Worm (Caenorhabditis elegans): Measurements from ENCODE around the gene F56D5.3.

F56D5.3 gene

DNA sequence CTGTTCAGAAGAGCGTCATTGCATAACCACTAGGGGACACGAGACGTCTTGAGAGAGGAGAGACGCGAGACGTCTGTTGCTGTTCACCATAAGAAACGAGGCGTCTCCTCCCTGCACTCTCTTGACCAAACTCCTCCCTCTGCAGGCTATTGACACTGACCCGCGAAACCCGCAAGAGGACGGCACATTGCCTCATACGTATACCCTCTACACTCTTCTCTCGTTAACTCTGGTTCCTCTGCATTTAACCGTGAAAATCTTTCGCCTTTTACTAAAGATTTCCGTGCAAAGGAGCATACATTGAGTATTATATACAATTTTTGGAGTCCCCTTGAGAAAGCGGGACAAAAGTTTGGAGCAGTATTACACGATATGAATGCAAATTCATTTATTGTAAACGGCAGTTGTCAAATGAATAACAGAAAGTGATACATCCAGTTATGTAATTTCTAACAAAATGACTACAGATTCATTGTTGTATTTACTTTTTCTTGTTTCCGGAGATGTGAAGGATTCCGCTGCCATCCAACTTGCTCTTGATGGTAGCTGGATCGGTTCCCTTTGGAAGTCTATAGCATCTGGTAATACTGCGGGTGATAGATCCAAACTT lies 47.1 kb downstream of the F56D5.3 start (continued):
- TF ChIP-seq zip-2 (tag; optimal IDR thresholded peaks at IDR 0.05) (peak; percentile 74), nhr-76 (tag; optimal IDR thresholded peaks at IDR 0.05) (no peak), ceh-32 (tag; optimal IDR thresholded peaks at IDR 0.05; ENCODE audit: poor library complexity) (peak; percentile 53), lim-7 (GFP tag; IDR thresholded peaks at IDR 0.05) (peak; percentile 60; the same call in 1 of the 2 replicates), jun-1 (tag; optimal IDR thresholded peaks at IDR 0.05) (peak; percentile 85), daf-16 (GFP tag; optimal IDR thresholded peaks at IDR 0.05) (peak; percentile 35 to 87), daf-16 (tag; optimal IDR thresholded peaks at IDR 0.05) (peak; percentile 98), ZK337.2 (GFP tag; IDR thresholded peaks at IDR 0.05) (0 out of 2 replicates have a peak, but pooled peaks have one; percentile 33), egl-27 (tag; optimal IDR thresholded peaks at IDR 0.05) (no peak), madf-5 (GFP tag; IDR thresholded peaks at IDR 0.05) (no peak), ceh-82 (tag; optimal IDR thresholded peaks at IDR 0.05) (no peak), hlh-11 (tag; optimal IDR thresholded peaks at IDR 0.05) (peak; percentile 92), daf-8 (GFP tag; IDR thresholded peaks at IDR 0.05) (no peak), dmd-9 (GFP tag; IDR thresholded peaks at IDR 0.05) (no peak), F44E2.7 (GFP tag; IDR thresholded peaks at IDR 0.05) (no peak), mxl-2 (GFP tag; conservative IDR thresholded peaks at IDR 0.05) (no peak), ztf-7 (tag; optimal IDR thresholded peaks at IDR 0.05) (peak; percentile 63), mdt-29 (GFP tag; IDR thresholded peaks at IDR 0.05) (peak; percentile 67; the same call in 1 of the 2 replicates), spr-1 (tag; optimal IDR thresholded peaks at IDR 0.05) (peak; percentile 81), snpc-1.2 (GFP tag; IDR thresholded peaks at IDR 0.05) (peak; percentile 94), zfp-2 (tag; optimal IDR thresholded peaks at IDR 0.05) (peak; percentile 56), nhr-11 (tag; optimal IDR thresholded peaks at IDR 0.05) (peak; percentile 92), nhr-102 (tag; optimal IDR thresholded peaks at IDR 0.05) (peak; percentile 87), ztf-11 (tag; optimal IDR thresholded peaks at IDR 0.05) (no peak), duxl-1 (tag; optimal IDR thresholded peaks at IDR 0.05; ENCODE audit: poor library complexity) (peak; percentile 84), daf-19 (GFP tag; conservative IDR thresholded peaks at IDR 0.05) (peak; percentile 72; the same call in 1 of the 2 replicates), nhr-25 (tag; optimal IDR thresholded peaks at IDR 0.05; ENCODE audit: borderline replicate concordance, insufficient read depth) (peak; percentile 95), ceh-28 (tag; optimal IDR thresholded peaks at IDR 0.05) (no peak), rbr-2 (tag; optimal IDR thresholded peaks at IDR 0.05) (peak; percentile 95), mxl-3 (GFP tag; optimal IDR thresholded peaks at IDR 0.05) (peak; percentile 77), aha-1 (tag) (peak; percentile 91), ctbp-1 (GFP tag; IDR thresholded peaks at IDR 0.05) (peak; percentile 89), set-16 (GFP tag; IDR thresholded peaks at IDR 0.05) (no peak; the same call in 1 of the 2 replicates), sdz-12 (GFP tag; optimal IDR thresholded peaks at IDR 0.05) (no peak), F26F4.8 (GFP tag; conservative IDR thresholded peaks at IDR 0.05) (no peak), lir-3 (tag; optimal IDR thresholded peaks at IDR 0.05) (no peak), dmd-6 (GFP tag; IDR thresholded peaks at IDR 0.05) (peak; percentile 90), F37D6.2 (tag; optimal IDR thresholded peaks at IDR 0.05) (peak; percentile 81), pha-4 (GFP tag; IDR thresholded peaks at IDR 0.05) (peak; percentile 68), pha-4 (tag; optimal IDR thresholded peaks at IDR 0.05) (peak; percentile 74), ceh-44 (GFP tag; IDR thresholded peaks at IDR 0.05) (0 out of 2 replicates have a peak, but pooled peaks have one; percentile 47), F49E8.2 (tag; optimal IDR thresholded peaks at IDR 0.05; ENCODE audit: borderline replicate concordance) (peak; percentile 86), lin-13 (GFP tag; optimal IDR thresholded peaks at IDR 0.05) (peak; percentile 91), attf-4 (tag; optimal IDR thresholded peaks at IDR 0.05) (no peak), nhr-28 (tag; optimal IDR thresholded peaks at IDR 0.05) (peak; percentile 88), spr-3 (GFP tag; optimal IDR thresholded peaks at IDR 0.05) (peak; percentile 55), Y48G9A.11 (GFP tag; IDR thresholded peaks at IDR 0.05) (peak; percentile 67), Y105C5A.15 (GFP tag; IDR thresholded peaks at IDR 0.05) (no peak), nhr-77 (tag; optimal IDR thresholded peaks at IDR 0.05) (peak; percentile 88), lin-29 (GFP tag; IDR thresholded peaks at IDR 0.05) (no peak), T26A8.4 (GFP tag; IDR thresholded peaks at IDR 0.05) (peak; percentile 93)
